Fruit fly (Drosophila melanogaster) Kc167 (cell line): ENCODE measurements around the gene CG4045.

Experiments used
- Myc ChIP-seq: fragments of >200 bp; optimal IDR thresholded peaks from 2 replicates; lab custom pipeline; 2017; ENCODE audit warnings: missing external identifiers
- h ChIP-seq: fragments of >200 bp; optimal IDR thresholded peaks from 3 replicates; lab custom pipeline; 2018; ENCODE audit warnings: missing external identifiers
- insv ChIP-seq: fragments of >200 bp; optimal IDR thresholded peaks from 3 replicates; lab custom pipeline; 2018; ENCODE audit warnings: missing external identifiers

- no peak for TF ChIP-seq h (lab: Kevin White, UChicago)
- no peak for TF ChIP-seq Myc (lab: Kevin White, UChicago)
- no peak for TF ChIP-seq insv (lab: Kevin White, UChicago)
These were observed 9.4 kb downstream of the CG4045 start, which contains the start of gene CG14054 for dm6 chrX:2066259-2066658.
